Fruit fly (Drosophila melanogaster): ENCODE data around the gene CG7276.
A peak's percentile ranks its signal among the peaks of the same experiment; 100 is the strongest.

The CG7276 gene

dm6 chr3L:15538582-15539490, 40.8 kb downstream of the CG7276 start:
- no peak for TF ChIP-seq fru (GFP tag; optimal IDR thresholded peaks at IDR 0.05)
- no peak for TF ChIP-seq Rel (GFP tag; optimal IDR thresholded peaks at IDR 0.05)
- TF ChIP-seq Rel (tag; optimal IDR thresholded peaks at IDR 0.05) = peak; percentile 95

dm6 chr3L:15539903-15540409, 42.0 kb downstream of the CG7276 start:
- TF ChIP-seq Sp1 (GFP tag; optimal IDR thresholded peaks at IDR 0.05) (no peak), br (GFP tag; optimal IDR thresholded peaks at IDR 0.05) (no peak), Mio (GFP tag; optimal IDR thresholded peaks at IDR 0.05) (no peak), pan (optimal IDR thresholded peaks at IDR 0.05) (no peak), tai (GFP tag; optimal IDR thresholded peaks at IDR 0.05) (no peak), N (GFP tag; optimal IDR thresholded peaks at IDR 0.05) (no peak), psq (GFP tag; optimal IDR thresholded peaks at IDR 0.05) (no peak), Hr78 (GFP tag; optimal IDR thresholded peaks at IDR 0.05) (no peak), Hnf4 (GFP tag; optimal IDR thresholded peaks at IDR 0.05) (no peak), h (GFP tag; optimal IDR thresholded peaks at IDR 0.05) (no peak), Vsx2 (GFP tag; optimal IDR thresholded peaks at IDR 0.05; ENCODE audit: partially characterized antibody) (no peak), fru (GFP tag; optimal IDR thresholded peaks at IDR 0.05) (no peak), CG9705 (GFP tag; optimal IDR thresholded peaks at IDR 0.05) (no peak)

- TF ChIP-seq GATAd (GFP tag; optimal IDR thresholded peaks at IDR 0.05) (no peak), ey (GFP tag; optimal IDR thresholded peaks at IDR 0.05) (no peak), OdsH (GFP tag; optimal IDR thresholded peaks at IDR 0.05) (no peak), dmrt93B (GFP tag; optimal IDR thresholded peaks at IDR 0.05) (no peak), pan (optimal IDR thresholded peaks at IDR 0.05) (no peak), Abd-B (GFP tag; optimal IDR thresholded peaks at IDR 0.05) (no peak), CG32264 (GFP tag; optimal IDR thresholded peaks at IDR 0.05) (no peak), Vsx2 (GFP tag; optimal IDR thresholded peaks at IDR 0.05; ENCODE audit: partially characterized antibody) (no peak), sv (GFP tag; optimal IDR thresholded peaks at IDR 0.05) (no peak), Myc (optimal IDR thresholded peaks at IDR 0.05) (no peak), foxo (GFP tag; optimal IDR thresholded peaks at IDR 0.05) (no peak), Hnf4 (GFP tag; optimal IDR thresholded peaks at IDR 0.05) (no peak), sage (GFP tag; optimal IDR thresholded peaks at IDR 0.05) (no peak), HLH106 (tag; optimal IDR thresholded peaks at IDR 0.05) (no peak), N (GFP tag; optimal IDR thresholded peaks at IDR 0.05) (no peak), h (GFP tag; optimal IDR thresholded peaks at IDR 0.05) (no peak), rgr (GFP tag; optimal IDR thresholded peaks at IDR 0.05) (no peak)
These were observed 42.7 kb downstream of the CG7276 start for dm6 chr3L:15540682-15541081.

- no peak for TF ChIP-seq dl (GFP tag; optimal IDR thresholded peaks at IDR 0.05; ENCODE audit: insufficient read depth in 1 of 2, partially characterized antibody in 2 of 2)
- no peak for TF ChIP-seq Vsx2 (GFP tag; optimal IDR thresholded peaks at IDR 0.05; ENCODE audit: partially characterized antibody)
- TF ChIP-seq sage (GFP tag; optimal IDR thresholded peaks at IDR 0.05) = no peak
- no peak for TF ChIP-seq sv (GFP tag; optimal IDR thresholded peaks at IDR 0.05)
- no peak for TF ChIP-seq CrebA (GFP tag; optimal IDR thresholded peaks at IDR 0.05; ENCODE audit: borderline replicate concordance)
- no peak for TF ChIP-seq pan (optimal IDR thresholded peaks at IDR 0.05)
- no peak for TF ChIP-seq Abd-B (GFP tag; optimal IDR thresholded peaks at IDR 0.05)
- TF ChIP-seq CG32264 (GFP tag; optimal IDR thresholded peaks at IDR 0.05) = no peak
- TF ChIP-seq Sp1 (GFP tag; optimal IDR thresholded peaks at IDR 0.05) = no peak
- no peak for TF ChIP-seq foxo (GFP tag; optimal IDR thresholded peaks at IDR 0.05)
- TF ChIP-seq dmrt93B (GFP tag; optimal IDR thresholded peaks at IDR 0.05) = no peak
- TF ChIP-seq Dfd (GFP tag; optimal IDR thresholded peaks at IDR 0.05) = no peak
- no peak for TF ChIP-seq OdsH (GFP tag; optimal IDR thresholded peaks at IDR 0.05)
- no peak for TF ChIP-seq fru (GFP tag; optimal IDR thresholded peaks at IDR 0.05)
- TF ChIP-seq br (GFP tag; optimal IDR thresholded peaks at IDR 0.05) = no peak
- no peak for TF ChIP-seq usp (GFP tag; optimal IDR thresholded peaks at IDR 0.05)
These were observed 43.3 kb downstream of the CG7276 start for dm6 chr3L:15541281-15541680.

- TF ChIP-seq rgr (GFP tag; optimal IDR thresholded peaks at IDR 0.05) (no peak), woc (GFP tag; optimal IDR thresholded peaks at IDR 0.05) (no peak), brk (GFP tag; optimal IDR thresholded peaks at IDR 0.05) (no peak), sv (GFP tag; optimal IDR thresholded peaks at IDR 0.05) (no peak), dl (GFP tag; optimal IDR thresholded peaks at IDR 0.05; ENCODE audit: insufficient read depth in 1 of 2, partially characterized antibody in 2 of 2) (no peak), Hr78 (GFP tag; optimal IDR thresholded peaks at IDR 0.05) (no peak), tai (GFP tag; optimal IDR thresholded peaks at IDR 0.05) (no peak), jim (GFP tag; optimal IDR thresholded peaks at IDR 0.05) (no peak), br (GFP tag; optimal IDR thresholded peaks at IDR 0.05) (no peak), Myc (optimal IDR thresholded peaks at IDR 0.05) (no peak), Abd-B (GFP tag; optimal IDR thresholded peaks at IDR 0.05) (no peak), fru (GFP tag; optimal IDR thresholded peaks at IDR 0.05) (no peak), sage (GFP tag; optimal IDR thresholded peaks at IDR 0.05) (no peak), psq (GFP tag; optimal IDR thresholded peaks at IDR 0.05) (no peak), Jra (GFP tag; optimal IDR thresholded peaks at IDR 0.05) (no peak)
These were observed 45.0 kb downstream of the CG7276 start for dm6 chr3L:15543049-15543448.

Data from whole organism, wandering third instar larva.